Worm (Caenorhabditis elegans) whole organism, L2 larva: ENCODE data around the gene C27A2.8.

Source experiments
- blmp-1 ChIP-seq: sonication (generic microtip); optimal IDR thresholded peaks from 2 replicates; lab custom pipeline; 2017; ENCODE audit warnings: missing genetic modification characterization, mild to moderate bottlenecking, missing compliant biosample characterization, antibody characterized with exemption, moderate library complexity; ENCODE audit not compliant: insufficient read depth
- ceh-82 ChIP-seq: fragments of 150-350 bp; optimal IDR thresholded peaks from 2 replicates; lab custom pipeline; 2014; ENCODE audit warnings: missing biosample characterization, missing genetic modification characterization
- egl-27 ChIP-seq: sonication (generic microtip); optimal IDR thresholded peaks from 3 replicates; lab custom pipeline; 2017; ENCODE audit warnings: missing biosample characterization, missing genetic modification reagents, missing genetic modification characterization
- elt-1 ChIP-seq: fragments of 150-350 bp; optimal IDR thresholded peaks from 2 replicates; lab custom pipeline; 2014; ENCODE audit warnings: missing biosample characterization, missing genetic modification characterization
- fos-1 ChIP-seq: fragments of 150-350 bp; optimal IDR thresholded peaks from 2 replicates; lab custom pipeline; 2014; ENCODE audit warnings: missing biosample characterization, missing genetic modification characterization
- lin-11 ChIP-seq: fragments of 150-350 bp; sonication (generic microtip); optimal IDR thresholded peaks from 2 replicates; lab custom pipeline; 2014; ENCODE audit warnings: missing biosample characterization, missing genetic modification characterization, inconsistent platforms, mixed read lengths
- lin-13 ChIP-seq: fragments of 150-350 bp; optimal IDR thresholded peaks from 2 replicates; lab custom pipeline; 2014; ENCODE audit warnings: missing biosample characterization, missing genetic modification reagents, missing genetic modification characterization
- mdl-1 ChIP-seq, 2 experiments: fragments of 150-350 bp in 1 of 2; sonication (generic microtip) in 1 of 2; optimal IDR thresholded peaks; 2 replicates each; lab custom pipeline; 2017; ENCODE audit warnings: missing biosample characterization in 2 of 2, missing genetic modification characterization in 2 of 2
- nhr-11 ChIP-seq: fragments of 150-350 bp; optimal IDR thresholded peaks from 2 replicates; lab custom pipeline; 2014; ENCODE audit warnings: missing biosample characterization, missing genetic modification characterization
- skn-1 ChIP-seq: sonication (generic microtip); optimal IDR thresholded peaks from 2 replicates; lab custom pipeline; 2017; ENCODE audit warnings: missing biosample characterization, missing genetic modification characterization
- unc-39 ChIP-seq: fragments of 150-350 bp; optimal IDR thresholded peaks from 2 replicates; lab custom pipeline; 2014; ENCODE audit warnings: missing biosample characterization, missing genetic modification characterization
- ztf-11 ChIP-seq: sonication (generic microtip); optimal IDR thresholded peaks from 2 replicates; lab custom pipeline; 2017; ENCODE audit warnings: missing biosample characterization, missing genetic modification characterization

ce11 chrII:5033935-5034334 is 33.9 kb downstream of the C27A2.8 start, which contains the start of gene F33G12.3:
- TF ChIP-seq fos-1 (tag; lab: Kevin White, UChicago) (no peak), blmp-1 (tag; lab: Kevin White, UChicago) (no peak), ceh-82 (no peak), unc-39 (tag; lab: Kevin White, UChicago) (no peak), lin-11 (no peak), nhr-11 (no peak), skn-1 (tag; lab: Kevin White, UChicago) (no peak), mdl-1 (tag; optimal IDR thresholded peaks at IDR 0.05; lab: Kevin White, UChicago) (no peak), elt-1 (tag; lab: Kevin White, UChicago) (no peak), ztf-11 (no peak), lin-13 (GFP tag; lab: Kevin White, UChicago) (no peak), egl-27 (no peak)
